Worm (Caenorhabditis elegans) whole organism, L1 larva: ENCODE measurements around the gene C05E7.3.

Experiments
- blmp-1 ChIP-seq: fragments of 150-350 bp; optimal IDR thresholded peaks from 2 replicates; lab custom pipeline; 2014; ENCODE audit warnings: missing biosample characterization, missing genetic modification characterization
- ceh-82 ChIP-seq, 3 experiments: fragments of 150-350 bp in 1 of 3; sonication (generic microtip) in 2 of 3; optimal IDR thresholded peaks; 2 replicates each; lab custom pipeline; 2014 to 2017; ENCODE audit warnings: missing biosample characterization in 3 of 3, missing genetic modification characterization in 3 of 3
- ces-1 ChIP-seq: fragments of 150-350 bp; optimal IDR thresholded peaks from 2 replicates; lab custom pipeline; 2014; ENCODE audit warnings: missing biosample characterization, missing genetic modification reagents, missing genetic modification characterization
- efl-1 ChIP-seq, 4 experiments: fragments of 150-350 bp; optimal IDR thresholded peaks in 3 of 4; peaks in 1 of 4; 1 replicate in 1 of 4; 2 replicates in 3 of 4; lab custom pipeline; 2014; ENCODE audit warnings: missing biosample characterization in 2 of 4, missing genetic modification characterization in 2 of 4, missing genetic modification reagents in 2 of 4
- elt-2 ChIP-seq: sonication (generic microtip); optimal IDR thresholded peaks from 2 replicates; lab custom pipeline; 2016; ENCODE audit warnings: missing genetic modification characterization, mild to moderate bottlenecking, inconsistent platforms, missing compliant biosample characterization, missing genetic modification reagents
- fkh-4 ChIP-seq: sonication (generic microtip); optimal IDR thresholded peaks from 2 replicates; lab custom pipeline; 2016; ENCODE audit warnings: missing compliant biosample characterization, missing genetic modification characterization, borderline replicate concordance
- lsy-2 ChIP-seq, 2 experiments: fragments of 150-350 bp; optimal IDR thresholded peaks; 2 replicates each; lab custom pipeline; 2014; ENCODE audit warnings: missing biosample characterization in 2 of 2, missing genetic modification characterization in 2 of 2
- mab-9 ChIP-seq: fragments of 200-800 bp; sonication (Bioruptor generic); IDR thresholded peaks from 2 replicates; pipeline ENCODE4 v1.3.6; 2022; ENCODE audit warnings: missing genetic modification reagents, missing genetic modification characterization, missing compliant biosample characterization
- mdl-1 ChIP-seq, 2 experiments: fragments of 150-350 bp; optimal IDR thresholded peaks; 2 replicates each; lab custom pipeline; 2014 to 2017; ENCODE audit warnings: missing biosample characterization in 2 of 2, missing genetic modification characterization in 2 of 2, inconsistent platforms in 1 of 2
- mep-1 ChIP-seq: fragments of 150-350 bp; optimal IDR thresholded peaks from 2 replicates; lab custom pipeline; 2014; ENCODE audit warnings: missing biosample characterization, missing genetic modification characterization
- pqm-1 ChIP-seq: sonication (generic microtip); optimal IDR thresholded peaks from 3 replicates; lab custom pipeline; 2017; ENCODE audit warnings: missing biosample characterization, missing genetic modification characterization
- snpc-4 ChIP-seq: fragments of 150-350 bp; optimal IDR thresholded peaks from 2 replicates; lab custom pipeline; 2014; ENCODE audit warnings: missing biosample characterization, missing genetic modification characterization
- sptf-1 ChIP-seq: fragments of 150-350 bp; optimal IDR thresholded peaks from 2 replicates; lab custom pipeline; 2014; ENCODE audit warnings: missing biosample characterization, missing genetic modification characterization
- zag-1 ChIP-seq: fragments of 150-350 bp; optimal IDR thresholded peaks from 2 replicates; lab custom pipeline; 2014; ENCODE audit warnings: missing biosample characterization, missing genetic modification characterization

- TF ChIP-seq mep-1 (no peak), ces-1 (GFP tag; lab: Kevin White, UChicago) (no peak), elt-2 (tag; lab: Kevin White, UChicago) (no peak), zag-1 (tag; lab: Kevin White, UChicago) (no peak), fkh-4 (tag; lab: Kevin White, UChicago) (no peak), lsy-2 (tag; optimal IDR thresholded peaks at IDR 0.05; lab: Kevin White, UChicago) (peak in 1 of 2 experiments; percentile 50), snpc-4 (tag; lab: Kevin White, UChicago) (no peak), pqm-1 (tag; lab: Kevin White, UChicago) (no peak), blmp-1 (no peak), mdl-1 (tag; optimal IDR thresholded peaks at IDR 0.05; lab: Kevin White, UChicago) (peak in 1 of 2 experiments; percentile 57), mab-9 (GFP tag; lab: Robert Waterston, UW) (no peak), efl-1 (optimal IDR thresholded peaks at IDR 0.05; lab: Kevin White, UChicago) (no peak), efl-1 (GFP tag; optimal IDR thresholded peaks at IDR 0.05 in 1 of 2; lab: Kevin White, UChicago) (no peak), sptf-1 (no peak), ceh-82 (tag; optimal IDR thresholded peaks at IDR 0.05; lab: Kevin White, UChicago) (no peak)
Observed at ce11 chrX:12914209-12914608, 32.2 kb downstream of the C05E7.3 start.
